Fruit fly (Drosophila melanogaster) whole organism, pupa: ENCODE results near the gene a10.

Source experiments
- CG12605 ChIP-seq: fragments of 200-800 bp; sonication (Bioruptor generic); IDR thresholded peaks from 2 replicates; pipeline ENCODE4 v1.3.6; 2022; ENCODE audit warnings: missing biosample characterization, missing genetic modification characterization
- CG13204 ChIP-seq: fragments of 200-800 bp; sonication (Bioruptor generic); optimal IDR thresholded peaks from 2 replicates; lab custom pipeline; 2018; ENCODE audit warnings: missing biosample characterization, mild to moderate bottlenecking, missing genetic modification characterization, moderate library complexity
- CG17806 ChIP-seq: fragments of 200-800 bp; sonication (Bioruptor generic); optimal IDR thresholded peaks from 2 replicates; lab custom pipeline; 2018; ENCODE audit warnings: missing biosample characterization, mild to moderate bottlenecking, missing genetic modification characterization, moderate library complexity
- CG32121 ChIP-seq: fragments of 200-800 bp; sonication (Bioruptor generic); IDR thresholded peaks from 2 replicates; pipeline ENCODE4 v1.3.6; 2022; ENCODE audit warnings: missing biosample characterization, missing genetic modification characterization
- CG34367 ChIP-seq: fragments of 200-800 bp; sonication (Bioruptor generic); optimal IDR thresholded peaks from 2 replicates; lab custom pipeline; 2018; ENCODE audit warnings: missing biosample characterization, mild to moderate bottlenecking, missing genetic modification characterization
- CG4496 ChIP-seq: fragments of 200-800 bp; sonication (Bioruptor generic); IDR thresholded peaks from 3 replicates; pipeline ENCODE4 v1.3.6; 2022; ENCODE audit warnings: missing biosample characterization, missing genetic modification characterization
- CG8301 ChIP-seq: fragments of 200-800 bp; sonication (Bioruptor generic); optimal IDR thresholded peaks from 2 replicates; lab custom pipeline; 2018; ENCODE audit warnings: missing biosample characterization, mild to moderate bottlenecking, missing genetic modification characterization
- CG9948 ChIP-seq: fragments of 200-800 bp; sonication (Bioruptor generic); optimal IDR thresholded peaks from 2 replicates; lab custom pipeline; 2018; ENCODE audit warnings: missing biosample characterization, mild to moderate bottlenecking, missing genetic modification characterization, moderate library complexity
- EcR ChIP-seq: fragments of 200-800 bp; sonication (Bioruptor generic); optimal IDR thresholded peaks from 3 replicates; lab custom pipeline; 2019; ENCODE audit warnings: missing biosample characterization, missing genetic modification characterization, mild to moderate bottlenecking, moderate library complexity, missing genetic modification reagents
- Pif1A ChIP-seq: fragments of 200-800 bp; sonication (Bioruptor generic); optimal IDR thresholded peaks from 3 replicates; lab custom pipeline; 2016; ENCODE audit warnings: missing biosample characterization, missing genetic modification characterization
- fd96Ca ChIP-seq: fragments of 200-800 bp; sonication (Bioruptor generic); IDR thresholded peaks from 3 replicates; pipeline ENCODE4 v1.3.6; 2022; ENCODE audit warnings: missing biosample characterization, missing genetic modification characterization
- rn ChIP-seq: fragments of 200-800 bp; sonication (Bioruptor generic); IDR thresholded peaks from 2 replicates; pipeline ENCODE4 v1.3.6; 2022; ENCODE audit warnings: missing biosample characterization, missing genetic modification characterization

dm6 chr3L:17007041-17007471 lies 16.5 kb downstream of the a10 start:
- TF ChIP-seq CG8301: peak; percentile 44
- peak; percentile 65 for TF ChIP-seq fd96Ca (GFP tag; lab: Robert Waterston, UW)
- peak; percentile 60 for TF ChIP-seq EcR (GFP tag; lab: Kevin White, UChicago)
- peak; percentile 52 for TF ChIP-seq CG9948 (tag; lab: Kevin White, UChicago)
- peak; percentile 24 for TF ChIP-seq Pif1A (GFP tag; lab: Kevin White, UChicago)
- TF ChIP-seq CG13204 (GFP tag; lab: Kevin White, UChicago): peak; percentile 56
- TF ChIP-seq CG34367 (tag; lab: Kevin White, UChicago): peak; percentile 40
- TF ChIP-seq CG17806 (tag; lab: Kevin White, UChicago): peak; percentile 57
- TF ChIP-seq CG12605 (GFP tag; lab: Robert Waterston, UW): peak; percentile 17; the same call in 1 of the 2 replicates
- TF ChIP-seq rn (GFP tag; lab: Robert Waterston, UW): no peak
- no peak for TF ChIP-seq CG32121 (GFP tag; lab: Robert Waterston, UW)
- TF ChIP-seq CG4496: peak; percentile 64
